Fruit fly (Drosophila melanogaster) Kc167 (cell line): Measurements from ENCODE around the gene mei-P26.

Experiments
- Myc ChIP-seq: fragments of >200 bp; optimal IDR thresholded peaks from 2 replicates; lab custom pipeline; 2017; ENCODE audit warnings: missing external identifiers
- Sin3A ChIP-seq: fragments of >200 bp; optimal IDR thresholded peaks from 2 replicates; lab custom pipeline; 2018; ENCODE audit warnings: missing external identifiers
- h ChIP-seq: fragments of >200 bp; optimal IDR thresholded peaks from 3 replicates; lab custom pipeline; 2018; ENCODE audit warnings: missing external identifiers
- insv ChIP-seq: fragments of >200 bp; optimal IDR thresholded peaks from 3 replicates; lab custom pipeline; 2018; ENCODE audit warnings: missing external identifiers
- psq ChIP-seq: fragments of >200 bp; optimal IDR thresholded peaks from 2 replicates; lab custom pipeline; 2017; ENCODE audit warnings: missing external identifiers
- ttk ChIP-seq: sonication (Bioruptor generic); optimal IDR thresholded peaks from 2 replicates; lab custom pipeline; 2017; ENCODE audit warnings: missing external identifiers

Gene mei-P26

DNA sequence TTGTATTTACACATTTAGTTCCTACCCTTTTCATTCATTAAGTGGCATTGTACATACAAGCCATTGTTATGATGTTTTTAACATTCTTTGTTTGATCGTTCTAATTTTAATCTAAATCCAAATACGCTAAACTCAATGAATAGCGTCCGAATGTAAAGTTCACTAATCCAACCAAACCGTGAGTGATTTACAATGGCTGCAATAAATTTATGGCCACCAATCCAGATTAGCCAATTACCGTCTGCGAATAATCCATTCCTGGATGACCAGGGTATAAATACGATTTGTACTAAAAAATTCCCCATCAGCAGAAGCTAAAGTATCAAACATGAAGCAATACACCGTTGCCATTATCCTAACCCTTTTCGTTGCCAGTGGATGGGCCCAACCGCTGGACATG is 28.3 kb downstream of the mei-P26 start, which contains the start of gene CG12057:
Gene CG12057, plus strand, starts transcription at position 301 of the 400 bp plus-strand sequence.
- TF ChIP-seq Myc (lab: Kevin White, UChicago) (no peak), h (lab: Kevin White, UChicago) (no peak), insv (no peak), ttk (lab: Kevin White, UChicago) (no peak), Sin3A (no peak), psq (no peak)

DNA sequence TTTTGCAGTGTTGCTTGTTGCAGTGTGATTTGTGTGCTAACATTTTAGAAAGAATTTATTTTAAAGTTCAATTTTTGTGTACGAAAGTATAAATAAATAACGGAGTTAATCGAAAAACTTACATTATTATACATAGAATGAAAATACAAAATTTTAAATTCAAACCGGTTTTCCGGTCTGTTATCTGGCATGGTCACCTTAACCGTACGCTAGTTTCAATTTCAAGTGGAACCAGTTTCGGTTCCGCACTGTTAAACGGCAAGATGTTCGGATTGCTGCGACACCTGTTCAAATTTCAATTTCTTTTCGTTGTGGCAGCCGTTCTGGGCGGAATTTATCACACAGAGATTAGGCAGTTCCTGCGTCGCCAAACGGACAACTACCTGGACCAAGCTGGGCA is 29.4 kb downstream of the mei-P26 start, which contains the start of gene CG12056:
Gene CG12056, plus strand, starts transcription at position 241 of the 400 bp plus-strand sequence.
- TF ChIP-seq ttk (lab: Kevin White, UChicago): no peak
- TF ChIP-seq insv: no peak
- no peak for TF ChIP-seq Myc (lab: Kevin White, UChicago)
- no peak for TF ChIP-seq psq

DNA sequence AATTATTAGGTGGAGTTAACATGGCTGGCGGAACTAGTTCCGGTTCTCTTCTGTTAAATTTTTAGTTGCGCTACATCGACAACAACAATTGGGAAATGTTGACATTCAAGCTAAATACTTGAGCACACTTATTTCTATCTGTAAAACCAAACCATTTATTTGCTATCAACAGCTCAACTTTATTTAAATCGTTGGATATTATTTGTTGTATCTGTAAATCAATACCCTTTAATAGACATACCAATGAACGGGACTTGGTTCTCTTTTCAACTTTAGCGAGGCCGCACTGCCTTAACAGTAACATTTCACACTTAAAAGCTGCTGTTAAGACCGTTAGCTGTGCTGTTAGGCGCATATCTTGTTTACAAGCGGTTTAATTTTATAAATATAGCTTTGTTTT is 30.5 kb downstream of the mei-P26 start, which contains the start of gene CG12106:
Gene CG12106, plus strand, starts transcription at position 295 of the 400 bp plus-strand sequence.
- TF ChIP-seq h (lab: Kevin White, UChicago) (no peak), insv (no peak), Sin3A (no peak), Myc (lab: Kevin White, UChicago) (no peak), ttk (lab: Kevin White, UChicago) (no peak), psq (no peak)

DNA sequence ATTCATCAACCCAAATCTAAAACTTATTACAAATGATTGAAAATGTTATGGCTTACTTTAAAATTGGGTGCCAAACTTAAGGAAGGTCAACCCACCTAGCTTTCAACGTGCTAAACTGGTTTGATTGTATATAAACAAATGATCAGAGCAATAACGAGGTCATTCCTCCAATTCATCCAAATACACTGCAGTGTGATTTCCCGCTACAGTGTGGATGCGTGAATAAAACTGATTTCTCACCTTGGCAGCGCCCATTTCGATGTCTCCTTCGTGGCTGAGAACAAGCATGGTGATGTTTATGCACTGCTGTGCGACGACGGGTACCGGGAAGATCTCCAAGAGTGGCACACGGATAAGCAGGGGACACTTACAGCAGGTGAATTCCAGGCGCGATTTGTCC is 32.3 kb downstream of the mei-P26 start:
- no peak for TF ChIP-seq insv
- TF ChIP-seq psq: no peak
- TF ChIP-seq Sin3A: no peak
- TF ChIP-seq Myc (lab: Kevin White, UChicago): no peak

DNA sequence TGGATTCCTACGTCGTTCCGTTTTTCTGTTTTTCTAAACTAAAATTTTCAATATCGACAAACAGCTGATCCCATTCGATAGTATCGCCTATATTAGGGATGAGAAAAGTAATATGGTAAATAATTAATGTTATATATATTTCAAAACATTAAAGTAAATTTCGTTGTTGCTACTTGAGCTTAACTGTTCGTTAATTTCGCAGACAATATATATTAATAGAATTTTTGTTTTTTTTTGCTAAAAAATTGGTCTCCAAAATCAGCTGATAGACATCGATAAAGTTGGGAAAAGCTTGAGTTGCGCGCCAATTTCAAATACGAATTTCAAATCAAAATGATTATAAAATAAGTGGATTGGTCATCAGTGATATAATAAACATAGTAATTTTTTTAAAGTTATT is 33.3 kb downstream of the mei-P26 start, which contains the start of gene CG12118:
Gene CG12118, minus strand, starts transcription at position 53 of the 400 bp plus-strand sequence.
- TF ChIP-seq ttk (lab: Kevin White, UChicago) (no peak), Myc (lab: Kevin White, UChicago) (no peak), h (lab: Kevin White, UChicago) (no peak), Sin3A (no peak), psq (no peak)

DNA sequence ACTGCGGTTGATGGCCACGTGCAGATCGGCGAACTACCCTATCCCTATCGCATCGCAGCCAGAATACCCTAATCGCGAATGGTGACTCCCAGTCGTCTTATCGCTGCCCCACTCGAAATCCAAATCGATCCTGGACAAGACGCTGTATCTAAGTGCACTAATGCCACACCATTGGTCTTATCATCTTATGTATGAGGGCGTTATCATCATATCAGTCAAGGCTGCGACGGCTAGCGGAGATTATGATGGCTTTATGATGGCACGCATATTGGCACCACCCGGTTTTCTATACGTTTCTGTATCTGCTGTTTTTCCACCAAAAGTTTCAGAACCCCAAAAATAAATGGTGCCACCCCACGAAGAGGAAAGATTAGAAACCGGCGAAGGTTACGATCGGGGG is 37.2 kb downstream of the mei-P26 start:
- no peak for TF ChIP-seq psq
- no peak for TF ChIP-seq Sin3A
- no peak for TF ChIP-seq Myc (lab: Kevin White, UChicago)
- TF ChIP-seq insv: no peak
- no peak for TF ChIP-seq ttk (lab: Kevin White, UChicago)
- no peak for TF ChIP-seq h (lab: Kevin White, UChicago)

DNA sequence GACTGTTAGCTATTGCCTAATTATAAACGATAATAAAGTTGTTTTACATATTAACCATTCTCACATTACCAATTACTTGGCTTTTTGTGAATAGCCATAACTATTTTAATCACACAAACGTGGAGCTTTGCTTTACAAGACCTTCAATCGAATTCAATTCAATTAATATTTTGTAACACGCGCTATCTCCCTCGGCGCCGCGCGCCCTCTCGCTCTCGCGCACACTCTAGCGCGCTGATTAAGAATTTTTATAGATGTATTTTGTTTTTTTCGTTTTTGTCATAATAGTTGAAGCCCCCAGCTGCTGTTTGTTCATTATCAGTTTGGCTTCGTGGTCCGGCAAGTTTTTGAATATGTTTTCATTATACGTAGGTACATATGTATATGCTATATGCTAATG is 38.0 kb downstream of the mei-P26 start:
- no peak for TF ChIP-seq Sin3A
- TF ChIP-seq psq: no peak
- no peak for TF ChIP-seq h (lab: Kevin White, UChicago)
- no peak for TF ChIP-seq ttk (lab: Kevin White, UChicago)
- TF ChIP-seq Myc (lab: Kevin White, UChicago): no peak
- no peak for TF ChIP-seq insv

DNA sequence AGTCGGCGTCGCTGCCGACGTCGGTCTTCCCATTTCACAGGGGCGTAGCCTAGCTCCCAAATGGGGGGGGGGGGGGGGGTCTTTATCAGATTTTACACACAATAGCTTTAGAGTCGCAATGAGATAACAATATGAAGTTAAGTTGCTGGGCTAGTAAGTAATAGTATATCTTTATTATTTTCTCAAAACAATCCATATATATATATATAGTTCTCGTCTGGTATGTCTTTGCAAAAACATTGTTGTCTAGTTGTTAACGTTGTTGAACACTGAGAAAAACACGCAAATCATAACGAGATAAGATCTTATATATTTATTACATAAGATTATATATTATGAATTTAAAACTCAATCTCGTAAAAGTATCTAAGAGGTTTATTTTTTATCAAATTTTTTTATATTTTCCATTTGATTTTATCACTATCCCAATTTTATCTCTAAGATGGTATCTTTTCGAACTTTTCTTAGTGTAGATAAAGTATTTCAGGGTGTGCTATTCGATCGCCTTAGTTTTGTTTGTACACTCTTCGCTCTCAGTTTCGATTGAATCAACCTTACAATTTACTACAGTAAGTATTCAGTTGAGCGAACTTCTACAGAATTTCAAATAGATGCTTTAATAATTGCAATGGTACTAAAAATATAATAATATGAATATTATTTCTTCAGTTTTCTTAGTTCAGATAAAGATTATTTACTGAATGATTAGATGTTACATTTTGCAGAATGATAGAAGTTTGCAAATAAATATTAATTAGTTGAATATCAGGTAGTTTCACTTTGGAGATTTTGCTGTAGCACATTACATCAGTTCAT is 39.0 kb downstream of the mei-P26 start:
- TF ChIP-seq ttk (lab: Kevin White, UChicago): no peak
- TF ChIP-seq Myc (lab: Kevin White, UChicago): no peak
- TF ChIP-seq psq: no peak
- no peak for TF ChIP-seq h (lab: Kevin White, UChicago)
- no peak for TF ChIP-seq insv
- no peak for TF ChIP-seq Sin3A

DNA sequence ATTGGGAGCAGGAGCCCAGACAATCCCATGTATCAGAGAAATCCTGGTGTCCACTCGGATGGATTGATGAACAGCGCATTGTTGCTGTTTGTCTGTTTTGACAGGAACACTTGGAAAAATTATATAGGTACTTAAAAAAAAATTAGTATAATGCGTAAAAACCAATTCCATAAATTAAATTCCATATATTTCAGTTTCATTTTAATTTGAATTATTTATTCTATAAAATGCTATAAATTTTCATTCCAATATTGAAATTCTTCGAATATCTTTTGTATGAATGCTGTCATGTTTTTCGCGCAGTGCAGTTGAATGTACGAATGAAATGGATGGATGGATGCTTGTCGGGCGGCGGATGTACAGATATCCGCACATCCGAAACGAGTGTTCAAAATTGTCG is 47.7 kb downstream of the mei-P26 start, which contains the start of gene SmydA-9:
Gene SmydA-9, minus strand, starts transcription at position 101 of the 400 bp plus-strand sequence.
- TF ChIP-seq Sin3A (no peak), h (lab: Kevin White, UChicago) (no peak), ttk (lab: Kevin White, UChicago) (no peak), psq (no peak), insv (no peak)

DNA sequence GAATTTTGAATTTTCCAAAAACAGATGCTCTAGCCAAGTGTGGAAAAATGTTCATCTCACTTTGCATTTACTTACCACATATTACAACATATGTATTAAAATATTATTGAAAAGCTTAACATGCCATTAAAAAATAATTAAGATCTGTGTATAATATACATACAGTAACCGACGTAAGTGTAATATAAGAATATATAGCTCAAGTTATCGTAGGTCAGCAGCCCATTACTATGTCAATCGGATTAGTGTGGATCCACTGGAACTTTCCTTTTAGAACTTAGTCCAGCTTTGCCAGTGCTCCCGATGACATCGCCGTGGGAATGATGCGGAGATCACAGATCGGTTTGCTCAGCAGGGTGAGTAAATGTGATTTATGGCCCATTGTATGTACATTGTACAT is 51.5 kb downstream of the mei-P26 start, which contains the start of gene Obp8a:
Gene Obp8a, plus strand, starts transcription at position 301 of the 400 bp plus-strand sequence.
- TF ChIP-seq Myc (lab: Kevin White, UChicago): no peak
- no peak for TF ChIP-seq psq
- TF ChIP-seq ttk (lab: Kevin White, UChicago): no peak
- TF ChIP-seq Sin3A: no peak
- TF ChIP-seq h (lab: Kevin White, UChicago): no peak
- no peak for TF ChIP-seq insv

DNA sequence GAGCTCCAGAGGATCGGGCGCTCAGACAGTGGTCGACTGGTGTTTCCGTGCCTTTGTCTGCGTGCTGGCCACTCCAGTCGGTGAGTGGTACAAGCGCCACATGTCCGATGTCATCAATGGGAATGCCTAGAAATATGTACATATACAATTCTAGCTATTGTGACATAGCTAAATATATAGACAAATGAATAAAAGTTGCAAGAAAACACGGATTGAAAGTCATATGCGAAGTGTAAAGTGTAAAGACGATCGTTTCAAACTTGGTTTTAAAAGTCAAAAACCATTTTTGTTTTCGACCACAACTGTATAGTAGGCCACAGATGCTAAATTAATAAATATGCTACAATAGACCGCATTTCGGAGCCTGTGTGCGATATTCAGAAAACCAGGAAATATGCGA is 52.4 kb downstream of the mei-P26 start, which contains the start of gene CG15368:
Gene CG15368, plus strand, starts transcription at position 301 of the 400 bp plus-strand sequence.
- no peak for TF ChIP-seq psq
- TF ChIP-seq ttk (lab: Kevin White, UChicago): no peak
- no peak for TF ChIP-seq insv
- no peak for TF ChIP-seq Myc (lab: Kevin White, UChicago)
- TF ChIP-seq Sin3A: no peak
- no peak for TF ChIP-seq h (lab: Kevin White, UChicago)

DNA sequence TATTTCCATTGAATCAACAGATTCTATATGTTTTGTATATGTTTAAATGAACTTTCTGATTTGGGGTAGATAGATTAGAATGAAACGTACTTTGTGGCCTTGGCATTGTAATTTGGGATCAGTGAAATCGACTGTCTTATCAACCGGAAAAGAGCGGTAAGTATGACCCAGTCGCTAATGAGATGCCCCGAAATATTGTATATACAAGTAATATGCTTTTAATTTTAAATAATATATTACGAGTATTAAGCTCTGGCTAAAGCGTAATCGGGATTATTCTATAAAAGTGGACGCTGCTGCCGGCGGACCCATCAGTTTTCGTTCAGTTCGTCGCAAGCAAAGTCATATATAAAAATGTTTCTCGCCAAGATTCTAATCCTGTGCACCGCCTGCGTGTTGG is 53.5 kb downstream of the mei-P26 start, which contains the start of gene CG15369:
Gene CG15369, plus strand, starts transcription at position 301 of the 400 bp plus-strand sequence.
- no peak for TF ChIP-seq Myc (lab: Kevin White, UChicago)

DNA sequence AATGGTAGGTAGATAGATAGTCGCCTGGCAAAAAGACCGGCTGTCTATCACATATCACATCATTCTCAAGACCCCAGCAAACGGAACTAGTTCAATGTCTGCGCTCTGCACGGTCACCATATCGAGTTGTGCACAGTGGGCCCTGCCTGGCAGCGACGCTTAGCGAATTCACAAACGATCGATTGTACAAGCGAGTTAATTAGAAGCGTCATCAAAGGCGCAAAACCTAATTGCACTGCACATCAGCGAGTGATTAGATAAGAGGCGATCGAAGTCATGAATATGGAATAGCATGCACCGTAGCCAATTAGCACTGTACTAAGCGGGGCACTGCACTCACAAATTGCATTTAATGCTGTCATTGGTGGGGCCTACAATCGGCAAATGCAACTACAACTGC is 57.4 kb downstream of the mei-P26 start:
- TF ChIP-seq h (lab: Kevin White, UChicago) (no peak), psq (no peak)
